Worm (Caenorhabditis elegans) whole organism, L4 larva: ENCODE measurements around the gene ugt-64.
A peak's percentile ranks its signal among the peaks of the same experiment; 100 is the strongest.

Experiments used
- F26F4.8 ChIP-seq: fragments of 200-800 bp; sonication (Bioruptor generic); conservative IDR thresholded peaks from 2 replicates; pipeline ENCODE4 v1.3.6; 2022; ENCODE audit warnings: missing genetic modification characterization, missing compliant biosample characterization
- F49E8.2 ChIP-seq: sonication (generic microtip); optimal IDR thresholded peaks from 2 replicates; lab custom pipeline; 2016; ENCODE audit warnings: missing compliant biosample characterization, mild to moderate bottlenecking, missing genetic modification characterization, borderline replicate concordance
- T20F7.1 ChIP-seq: fragments of 200-800 bp; sonication (Bioruptor generic); optimal IDR thresholded peaks from 2 replicates; lab custom pipeline; 2018; ENCODE audit warnings: mild to moderate bottlenecking, missing genetic modification characterization, missing compliant biosample characterization
- Y5F2A.4 ChIP-seq: fragments of 200-800 bp; sonication (Bioruptor generic); optimal IDR thresholded peaks from 2 replicates; lab custom pipeline; 2018; ENCODE audit warnings: mild to moderate bottlenecking, missing genetic modification characterization, missing compliant biosample characterization
- ama-1 ChIP-seq: fragments of 150-350 bp; optimal IDR thresholded peaks from 2 replicates; lab custom pipeline; 2014; ENCODE audit warnings: inconsistent platforms, mixed read lengths
- ceh-28 ChIP-seq: fragments of 150-350 bp; optimal IDR thresholded peaks from 2 replicates; lab custom pipeline; 2014; ENCODE audit warnings: missing biosample characterization, missing genetic modification reagents, missing genetic modification characterization
- ceh-44 ChIP-seq: fragments of 200-800 bp; sonication (Bioruptor generic); IDR thresholded peaks from 2 replicates; pipeline ENCODE4 v1.3.6; 2022; ENCODE audit warnings: missing genetic modification reagents, missing genetic modification characterization, missing compliant biosample characterization
- ces-1 ChIP-seq: fragments of 150-350 bp; sonication (generic microtip); optimal IDR thresholded peaks from 4 replicates; lab custom pipeline; 2014; ENCODE audit warnings: missing biosample characterization, missing genetic modification reagents, missing genetic modification characterization
- cey-2 ChIP-seq: sonication (generic microtip); optimal IDR thresholded peaks from 3 replicates; lab custom pipeline; 2017; ENCODE audit warnings: missing genetic modification characterization, mild to moderate bottlenecking, missing compliant biosample characterization, antibody characterized with exemption, borderline replicate concordance; ENCODE audit not compliant: insufficient read depth
- daf-12 ChIP-seq: fragments of 150-350 bp; optimal IDR thresholded peaks from 2 replicates; lab custom pipeline; 2014; ENCODE audit warnings: missing biosample characterization, missing genetic modification reagents, missing genetic modification characterization
- daf-19 ChIP-seq: fragments of 200-800 bp; sonication (Bioruptor generic); conservative IDR thresholded peaks from 2 replicates; pipeline ENCODE4 v1.3.6; 2022; ENCODE audit warnings: missing genetic modification characterization, missing compliant biosample characterization
- daf-8 ChIP-seq: fragments of 200-800 bp; sonication (Bioruptor generic); IDR thresholded peaks from 2 replicates; pipeline ENCODE4 v1.3.6; 2022; ENCODE audit warnings: missing genetic modification characterization, missing compliant biosample characterization
- dmd-6 ChIP-seq: fragments of 200-800 bp; sonication (Bioruptor generic); IDR thresholded peaks from 2 replicates; pipeline ENCODE4 v1.3.6; 2022; ENCODE audit warnings: missing genetic modification reagents, missing genetic modification characterization, missing compliant biosample characterization
- dmd-8 ChIP-seq: fragments of 200-800 bp; sonication (Bioruptor generic); IDR thresholded peaks from 2 replicates; pipeline ENCODE4 v1.3.6; 2022; ENCODE audit warnings: missing genetic modification characterization, missing compliant biosample characterization
- fkh-10 ChIP-seq: fragments of 150-350 bp; optimal IDR thresholded peaks from 2 replicates; lab custom pipeline; 2014; ENCODE audit warnings: missing biosample characterization, missing genetic modification reagents, missing genetic modification characterization
- gei-8 ChIP-seq: fragments of 200-800 bp; sonication (Bioruptor generic); optimal IDR thresholded peaks from 2 replicates; lab custom pipeline; 2018; ENCODE audit warnings: mild to moderate bottlenecking, missing genetic modification characterization, missing compliant biosample characterization
- lin-39 ChIP-seq: fragments of 150-350 bp; optimal IDR thresholded peaks from 2 replicates; lab custom pipeline; 2014; ENCODE audit warnings: missing biosample characterization, missing genetic modification reagents, missing genetic modification characterization
- madf-9 ChIP-seq: fragments of 200-800 bp; sonication (Bioruptor generic); conservative IDR thresholded peaks from 2 replicates; pipeline ENCODE4 v1.3.6; 2022; ENCODE audit warnings: missing genetic modification reagents, missing genetic modification characterization, missing compliant biosample characterization
- mdl-1 ChIP-seq, 2 experiments: fragments of 150-350 bp in 1 of 2; sonication (generic microtip) in 1 of 2; optimal IDR thresholded peaks; 2 replicates each; lab custom pipeline; 2014 to 2017; ENCODE audit warnings: missing biosample characterization in 2 of 2, missing genetic modification characterization in 2 of 2
- mep-1 ChIP-seq: fragments of 150-350 bp; sonication (generic microtip); optimal IDR thresholded peaks from 3 replicates; lab custom pipeline; 2014; ENCODE audit warnings: missing biosample characterization, missing genetic modification characterization
- nhr-10 ChIP-seq: fragments of 150-350 bp; optimal IDR thresholded peaks from 2 replicates; lab custom pipeline; 2014; ENCODE audit warnings: missing biosample characterization, missing genetic modification characterization
- nhr-25 ChIP-seq: sonication (generic microtip); optimal IDR thresholded peaks from 2 replicates; lab custom pipeline; 2017; ENCODE audit warnings: missing genetic modification characterization, mild to moderate bottlenecking, missing compliant biosample characterization, antibody characterized with exemption, moderate library complexity, borderline replicate concordance; ENCODE audit not compliant: insufficient read depth
- nhr-42 ChIP-seq: fragments of 200-800 bp; sonication (Bioruptor generic); IDR thresholded peaks from 2 replicates; pipeline ENCODE4 v1.3.6; 2022; ENCODE audit warnings: missing genetic modification characterization, missing compliant biosample characterization
- nhr-76 ChIP-seq: fragments of 150-350 bp; optimal IDR thresholded peaks from 2 replicates; lab custom pipeline; 2014; ENCODE audit warnings: missing biosample characterization, missing genetic modification characterization
- pha-4 ChIP-seq, 2 experiments: fragments of 150-350 bp in 1 of 2; fragments of 200-800 bp in 1 of 2; sonication (Bioruptor generic) in 1 of 2; IDR thresholded peaks in 1 of 2; optimal IDR thresholded peaks in 1 of 2; 2 replicates each; pipeline versions ENCODE4 v1.3.6 to Lab custom; 2014 to 2022; ENCODE audit warnings: missing genetic modification characterization in 2 of 2, missing genetic modification reagents in 2 of 2, missing biosample characterization in 1 of 2, missing compliant biosample characterization in 1 of 2
- spr-3 ChIP-seq: fragments of 200-800 bp; sonication (Bioruptor generic); optimal IDR thresholded peaks from 2 replicates; lab custom pipeline; 2018; ENCODE audit warnings: mild to moderate bottlenecking, missing genetic modification characterization, missing compliant biosample characterization
- unc-39 ChIP-seq: sonication (generic microtip); optimal IDR thresholded peaks from 2 replicates; lab custom pipeline; 2017; ENCODE audit warnings: missing biosample characterization, missing genetic modification characterization
- unc-62 ChIP-seq, 3 experiments: fragments of 150-350 bp in 1 of 3; sonication (generic microtip); optimal IDR thresholded peaks in 2 of 3; peaks in 1 of 3; 1 replicate in 1 of 3; 2 replicates in 2 of 3; lab custom pipeline; 2014 to 2017; ENCODE audit warnings: missing biosample characterization in 3 of 3, missing genetic modification characterization in 3 of 3, missing genetic modification reagents in 3 of 3, missing genotype in 1 of 3
- zag-1 ChIP-seq: fragments of 150-350 bp; optimal IDR thresholded peaks from 2 replicates; lab custom pipeline; 2014; ENCODE audit warnings: missing biosample characterization, missing genetic modification characterization
- zip-11 ChIP-seq: fragments of 200-800 bp; sonication (Bioruptor generic); IDR thresholded peaks from 2 replicates; pipeline ENCODE4 v1.3.6; 2022; ENCODE audit warnings: missing genetic modification characterization, missing compliant biosample characterization
- ztf-11 ChIP-seq: fragments of 150-350 bp; optimal IDR thresholded peaks from 2 replicates; lab custom pipeline; 2014; ENCODE audit warnings: missing biosample characterization, missing genetic modification characterization

ugt-64 gene

DNA sequence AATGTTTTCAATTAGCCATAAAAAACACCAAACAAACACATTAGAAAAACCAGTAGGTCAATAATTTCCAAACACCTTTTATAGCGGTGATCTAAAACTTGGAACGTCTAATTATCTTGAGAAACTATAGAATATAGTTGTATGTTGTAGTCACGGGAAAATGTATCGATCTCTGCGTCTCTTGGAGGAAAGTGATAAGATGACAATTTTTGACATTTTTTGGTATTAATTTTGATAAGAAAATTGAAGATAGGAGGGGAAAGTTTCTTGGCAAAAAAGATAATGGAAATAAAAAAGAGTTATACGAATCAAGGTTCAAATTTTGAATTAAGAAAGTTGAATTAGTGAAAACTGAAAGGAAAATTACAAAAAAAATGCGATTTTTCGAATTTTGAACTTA lies 407 bp downstream of the ugt-64 start (continued):
- TF ChIP-seq nhr-25 (tag; lab: Kevin White, UChicago): no peak
- no peak for TF ChIP-seq daf-8 (GFP tag; lab: Robert Waterston, UW)

DNA sequence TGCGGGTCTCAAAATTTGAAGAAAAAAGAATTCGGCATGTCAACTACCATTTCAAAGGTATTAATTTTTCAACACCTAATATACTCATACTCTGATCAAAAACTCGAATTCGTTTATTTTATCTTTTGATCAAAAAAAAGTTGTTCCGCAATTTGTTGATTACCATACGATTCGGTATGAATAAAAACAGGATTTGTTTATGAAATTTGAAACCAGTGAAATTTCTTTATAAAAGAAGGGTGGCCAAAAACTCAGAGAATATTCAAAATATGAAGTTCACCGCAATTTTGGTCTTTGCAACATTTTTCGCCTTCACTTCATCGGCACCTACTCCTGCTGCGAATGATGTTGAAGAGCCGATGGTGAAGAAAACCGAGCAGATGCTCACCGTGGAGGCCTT lies 4.1 kb downstream of the ugt-64 start, which contains the start of the genes C07G3.8 and C07G3.10:
Gene C07G3.8 (minus strand): TSS at position 101 of the 400 bp plus-strand sequence.
Gene C07G3.10 (plus strand): TSS at position 270 of the 400 bp plus-strand sequence.
- no peak for TF ChIP-seq T20F7.1 (GFP tag; lab: Kevin White, UChicago)
- no peak for TF ChIP-seq dmd-8
- no peak for TF ChIP-seq unc-39
- TF ChIP-seq dmd-6 (GFP tag; lab: Robert Waterston, UW): no peak
- no peak for TF ChIP-seq Y5F2A.4 (GFP tag; lab: Kevin White, UChicago)
- TF ChIP-seq F26F4.8: no peak
- TF ChIP-seq unc-62 (GFP tag; optimal IDR thresholded peaks at IDR 0.05 in 1 of 2; lab: Kevin White, UChicago): no peak
- TF ChIP-seq unc-62 (tag; optimal IDR thresholded peaks at IDR 0.05; lab: Kevin White, UChicago): no peak
- TF ChIP-seq pha-4 (GFP tag; IDR thresholded peaks at IDR 0.05; lab: Robert Waterston, UW): no peak
- no peak for TF ChIP-seq pha-4 (tag; optimal IDR thresholded peaks at IDR 0.05; lab: Kevin White, UChicago)
- no peak for TF ChIP-seq daf-12 (tag; lab: Kevin White, UChicago)
- TF ChIP-seq lin-39 (tag; lab: Kevin White, UChicago): no peak
- TF ChIP-seq zip-11 (GFP tag; lab: Robert Waterston, UW): no peak
- no peak for TF ChIP-seq F49E8.2 (tag; lab: Kevin White, UChicago)

DNA sequence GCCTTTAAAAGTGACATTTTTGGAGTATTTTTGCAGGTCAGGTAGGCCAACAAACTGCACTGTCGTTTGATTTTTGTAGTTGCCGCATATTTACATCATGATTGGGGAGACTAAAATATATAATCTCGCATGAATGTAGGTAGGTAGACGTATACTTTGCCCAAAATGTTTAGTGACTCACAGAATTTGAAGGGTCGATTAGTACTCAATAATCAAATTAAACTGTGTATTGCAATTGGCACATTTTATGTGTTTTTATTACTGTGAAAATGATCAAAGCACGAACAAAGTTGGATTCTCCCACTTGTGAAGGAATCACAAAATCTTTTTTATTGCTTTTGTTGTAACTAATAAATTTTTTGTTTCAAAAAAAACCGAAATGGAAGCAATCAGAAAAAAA lies 9.3 kb downstream of the ugt-64 start, which contains the start of gene C07G3.15:
Gene C07G3.15 (minus strand): TSS at position 101 of the 400 bp plus-strand sequence.
- no peak for TF ChIP-seq ztf-11

DNA sequence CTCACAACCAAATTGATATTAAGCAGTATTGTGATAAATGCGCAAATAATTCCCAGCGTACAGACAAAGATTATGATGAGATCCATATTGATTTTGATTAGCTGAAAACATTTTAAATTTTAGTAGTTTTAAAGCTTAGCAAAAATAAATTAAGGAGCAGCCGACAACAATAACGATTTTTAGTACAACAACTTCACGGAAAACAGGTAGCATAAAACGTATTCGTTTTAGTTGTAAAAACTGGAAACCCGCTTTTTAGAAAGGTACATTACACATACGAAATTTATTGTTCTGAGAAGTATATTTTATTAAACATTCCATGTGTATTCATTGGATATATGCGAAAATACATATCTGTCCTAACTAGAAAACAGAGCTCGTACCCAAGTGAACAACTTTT lies 15.7 kb downstream of the ugt-64 start, which contains the start of gene srbc-36:
Gene srbc-36 (minus strand): TSS at position 101 of the 400 bp plus-strand sequence.
- no peak for TF ChIP-seq cey-2 (tag; lab: Kevin White, UChicago)
- TF ChIP-seq ceh-28 (tag; lab: Kevin White, UChicago): no peak
- peak in 1 of 2 experiments; percentile 44 for TF ChIP-seq unc-62 (GFP tag; optimal IDR thresholded peaks at IDR 0.05 in 1 of 2; lab: Kevin White, UChicago)
- no peak for TF ChIP-seq unc-62 (tag; optimal IDR thresholded peaks at IDR 0.05; lab: Kevin White, UChicago)
- TF ChIP-seq mep-1 (tag; lab: Kevin White, UChicago): no peak
- TF ChIP-seq ces-1: no peak
- no peak for TF ChIP-seq fkh-10 (GFP tag; lab: Kevin White, UChicago)

DNA sequence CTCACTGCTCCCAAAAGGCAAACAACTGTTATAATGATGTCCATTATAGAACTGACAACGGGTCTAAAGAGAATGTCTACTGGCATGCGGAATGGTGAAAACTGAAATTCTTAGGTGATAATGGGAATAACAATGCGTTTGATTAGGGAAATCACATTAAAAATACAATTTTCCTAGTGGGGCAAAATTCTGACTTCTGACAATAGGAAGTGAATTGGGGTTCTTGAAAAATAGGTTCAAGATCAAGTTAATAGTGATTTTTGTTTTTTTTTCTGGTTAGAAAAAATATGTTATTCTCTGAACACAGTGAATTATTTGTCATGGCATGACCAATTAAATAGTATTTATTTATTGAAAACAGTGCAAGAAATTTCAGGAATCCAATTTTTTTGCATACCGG lies 19.3 kb downstream of the ugt-64 start, which contains the start of gene srbc-32:
Gene srbc-32 (minus strand): TSS at position 101 of the 400 bp plus-strand sequence.
- no peak for TF ChIP-seq ceh-44 (GFP tag; lab: Robert Waterston, UW)
- no peak for TF ChIP-seq daf-8 (GFP tag; lab: Robert Waterston, UW)
- no peak for TF ChIP-seq nhr-42 (GFP tag; lab: Robert Waterston, UW)
- TF ChIP-seq spr-3 (GFP tag; lab: Kevin White, UChicago): no peak
- no peak for TF ChIP-seq nhr-76
- no peak for TF ChIP-seq gei-8 (GFP tag; lab: Kevin White, UChicago)
- no peak for TF ChIP-seq nhr-10 (tag; lab: Kevin White, UChicago)
- TF ChIP-seq mep-1 (tag; lab: Kevin White, UChicago): no peak
- no peak for TF ChIP-seq mdl-1 (tag; optimal IDR thresholded peaks at IDR 0.05; lab: Kevin White, UChicago)
- TF ChIP-seq zag-1 (tag; lab: Kevin White, UChicago): no peak
- no peak for TF ChIP-seq lin-39 (tag; lab: Kevin White, UChicago)
- no peak for TF ChIP-seq madf-9 (GFP tag; lab: Robert Waterston, UW)
- no peak for TF ChIP-seq daf-19 (GFP tag; lab: Robert Waterston, UW)
- no peak for TF ChIP-seq ama-1 (lab: Kevin White, UChicago)
